Fruit fly (Drosophila melanogaster): ENCODE data around the gene Pfas.

The Pfas gene

dm6 chr2L:6045972-6046718 lies at the start of gene Pfas:
Gene Pfas (minus strand): TSS chr2L:6046050.
- TF ChIP-seq insv (optimal IDR thresholded peaks at IDR 0.05), result no peak
- TF ChIP-seq Sin3A (optimal IDR thresholded peaks at IDR 0.05), result no peak
- TF ChIP-seq Myc (optimal IDR thresholded peaks at IDR 0.05), result no peak
- no peak for TF ChIP-seq ttk (optimal IDR thresholded peaks at IDR 0.05)
- TF ChIP-seq psq (optimal IDR thresholded peaks at IDR 0.05), result no peak
- TF ChIP-seq h (optimal IDR thresholded peaks at IDR 0.05), result no peak

dm6 chr2L:6092300-6092699 lies 46.5 kb upstream of the Pfas start:
- TF ChIP-seq Sin3A (optimal IDR thresholded peaks at IDR 0.05) (no peak), psq (optimal IDR thresholded peaks at IDR 0.05) (no peak), Myc (optimal IDR thresholded peaks at IDR 0.05) (no peak), h (optimal IDR thresholded peaks at IDR 0.05) (no peak)

- TF ChIP-seq h (optimal IDR thresholded peaks at IDR 0.05), result no peak
- no peak for TF ChIP-seq psq (optimal IDR thresholded peaks at IDR 0.05)
- TF ChIP-seq insv (optimal IDR thresholded peaks at IDR 0.05), result no peak
- TF ChIP-seq Sin3A (optimal IDR thresholded peaks at IDR 0.05), result no peak
- TF ChIP-seq Myc (optimal IDR thresholded peaks at IDR 0.05), result no peak
- no peak for TF ChIP-seq ttk (optimal IDR thresholded peaks at IDR 0.05)
These were observed 45.2 kb upstream of the Pfas start, which contains the start of gene CG45075 for dm6 chr2L:6090786-6091716. Gene CG45075 (plus strand): TSS chr2L:6091412.

- TF ChIP-seq Myc (optimal IDR thresholded peaks at IDR 0.05), result no peak
- no peak for TF ChIP-seq h (optimal IDR thresholded peaks at IDR 0.05)
- TF ChIP-seq ttk (optimal IDR thresholded peaks at IDR 0.05), result no peak
- TF ChIP-seq psq (optimal IDR thresholded peaks at IDR 0.05), result no peak
These were observed 44.5 kb upstream of the Pfas start for dm6 chr2L:6090365-6090764.

- TF ChIP-seq Myc (optimal IDR thresholded peaks at IDR 0.05), result no peak
- no peak for TF ChIP-seq h (optimal IDR thresholded peaks at IDR 0.05)
- TF ChIP-seq ttk (optimal IDR thresholded peaks at IDR 0.05), result no peak
- TF ChIP-seq psq (optimal IDR thresholded peaks at IDR 0.05), result no peak
- TF ChIP-seq Sin3A (optimal IDR thresholded peaks at IDR 0.05), result no peak
- no peak for TF ChIP-seq insv (optimal IDR thresholded peaks at IDR 0.05)
These were observed 43.9 kb upstream of the Pfas start for dm6 chr2L:6089604-6090198.

- TF ChIP-seq ttk (optimal IDR thresholded peaks at IDR 0.05) (no peak), insv (optimal IDR thresholded peaks at IDR 0.05) (no peak), psq (optimal IDR thresholded peaks at IDR 0.05) (no peak), Myc (optimal IDR thresholded peaks at IDR 0.05) (no peak), Sin3A (optimal IDR thresholded peaks at IDR 0.05) (no peak), h (optimal IDR thresholded peaks at IDR 0.05) (no peak)
These were observed 42.8 kb upstream of the Pfas start for dm6 chr2L:6088371-6089365.

dm6 chr2L:6087685-6088084 lies 41.8 kb upstream of the Pfas start:
- TF ChIP-seq Sin3A (optimal IDR thresholded peaks at IDR 0.05), result no peak
- TF ChIP-seq h (optimal IDR thresholded peaks at IDR 0.05), result no peak
- no peak for TF ChIP-seq psq (optimal IDR thresholded peaks at IDR 0.05)
- TF ChIP-seq Myc (optimal IDR thresholded peaks at IDR 0.05), result no peak
- no peak for TF ChIP-seq insv (optimal IDR thresholded peaks at IDR 0.05)
- no peak for TF ChIP-seq ttk (optimal IDR thresholded peaks at IDR 0.05)

- TF ChIP-seq insv (optimal IDR thresholded peaks at IDR 0.05) (no peak), ttk (optimal IDR thresholded peaks at IDR 0.05) (no peak), h (optimal IDR thresholded peaks at IDR 0.05) (no peak), psq (optimal IDR thresholded peaks at IDR 0.05) (no peak), Sin3A (optimal IDR thresholded peaks at IDR 0.05) (no peak), Myc (optimal IDR thresholded peaks at IDR 0.05) (no peak)
These were observed 40.9 kb upstream of the Pfas start for dm6 chr2L:6086771-6087170.

dm6 chr2L:6085733-6086317 lies 40.0 kb upstream of the Pfas start:
- no peak for TF ChIP-seq psq (optimal IDR thresholded peaks at IDR 0.05)
- no peak for TF ChIP-seq Sin3A (optimal IDR thresholded peaks at IDR 0.05)
- TF ChIP-seq insv (optimal IDR thresholded peaks at IDR 0.05), result no peak
- no peak for TF ChIP-seq Myc (optimal IDR thresholded peaks at IDR 0.05)
- TF ChIP-seq ttk (optimal IDR thresholded peaks at IDR 0.05), result no peak
- TF ChIP-seq h (optimal IDR thresholded peaks at IDR 0.05), result no peak

dm6 chr2L:6084694-6085093 lies 38.8 kb upstream of the Pfas start:
- TF ChIP-seq h (optimal IDR thresholded peaks at IDR 0.05) (no peak), insv (optimal IDR thresholded peaks at IDR 0.05) (no peak), Sin3A (optimal IDR thresholded peaks at IDR 0.05) (no peak), psq (optimal IDR thresholded peaks at IDR 0.05) (no peak), Myc (optimal IDR thresholded peaks at IDR 0.05) (no peak), ttk (optimal IDR thresholded peaks at IDR 0.05) (no peak)
